Worm (Caenorhabditis elegans) whole organism, L4 larva: ENCODE data around the gene snet-1.

Experiments
- D1046.2 ChIP-seq: fragments of 200-800 bp; sonication (Bioruptor generic); IDR thresholded peaks from 2 replicates; pipeline ENCODE4 v1.3.6; 2022; ENCODE audit warnings: missing genetic modification characterization, missing compliant biosample characterization
- F37D6.2 ChIP-seq: sonication (generic microtip); optimal IDR thresholded peaks from 2 replicates; lab custom pipeline; 2016; ENCODE audit warnings: mild to moderate bottlenecking, missing genetic modification characterization, missing compliant biosample characterization
- F44E2.7 ChIP-seq: fragments of 200-800 bp; sonication (Bioruptor generic); IDR thresholded peaks from 2 replicates; pipeline ENCODE4 v2.1.2; 2022; ENCODE audit warnings: missing genetic modification characterization, missing compliant biosample characterization
- F49E8.2 ChIP-seq: sonication (generic microtip); optimal IDR thresholded peaks from 2 replicates; lab custom pipeline; 2016; ENCODE audit warnings: missing compliant biosample characterization, mild to moderate bottlenecking, missing genetic modification characterization, borderline replicate concordance
- Y48G9A.11 ChIP-seq: fragments of 200-800 bp; sonication (Bioruptor generic); IDR thresholded peaks from 2 replicates; pipeline ENCODE4 v1.3.6; 2022; ENCODE audit warnings: missing genetic modification reagents, missing genetic modification characterization, missing compliant biosample characterization
- Y75B8A.6 ChIP-seq: fragments of 200-800 bp; sonication (Bioruptor generic); IDR thresholded peaks from 2 replicates; pipeline ENCODE4 v1.3.6; 2022; ENCODE audit warnings: missing genetic modification reagents, missing genetic modification characterization, missing compliant biosample characterization
- aly-2 ChIP-seq: sonication (generic microtip); optimal IDR thresholded peaks from 2 replicates; lab custom pipeline; 2018; ENCODE audit warnings: missing biosample characterization, missing genetic modification characterization
- ama-1 ChIP-seq: fragments of 150-350 bp; optimal IDR thresholded peaks from 2 replicates; lab custom pipeline; 2014; ENCODE audit warnings: inconsistent platforms, mixed read lengths
- ceh-20 ChIP-seq: fragments of 200-800 bp; sonication (Bioruptor generic); IDR thresholded peaks from 2 replicates; pipeline ENCODE4 v1.3.6; 2022; ENCODE audit warnings: missing genetic modification reagents, missing genetic modification characterization, missing compliant biosample characterization
- ceh-44 ChIP-seq: fragments of 200-800 bp; sonication (Bioruptor generic); IDR thresholded peaks from 2 replicates; pipeline ENCODE4 v1.3.6; 2022; ENCODE audit warnings: missing genetic modification reagents, missing genetic modification characterization, missing compliant biosample characterization
- ceh-82 ChIP-seq: sonication (generic microtip); optimal IDR thresholded peaks from 2 replicates; lab custom pipeline; 2017; ENCODE audit warnings: missing biosample characterization, missing genetic modification characterization
- ctbp-1 ChIP-seq: fragments of 200-800 bp; sonication (Bioruptor generic); IDR thresholded peaks from 2 replicates; pipeline ENCODE4 v1.3.6; 2022; ENCODE audit warnings: missing genetic modification reagents, missing genetic modification characterization, missing compliant biosample characterization
- daf-12 ChIP-seq: fragments of 150-350 bp; optimal IDR thresholded peaks from 2 replicates; lab custom pipeline; 2014; ENCODE audit warnings: missing biosample characterization, missing genetic modification reagents, missing genetic modification characterization
- daf-16 ChIP-seq, 3 experiments: sonication (generic microtip); optimal IDR thresholded peaks; 2 replicates each; lab custom pipeline; 2016 to 2017; ENCODE audit warnings: missing genetic modification characterization in 3 of 3, missing genetic modification reagents in 3 of 3, mild to moderate bottlenecking in 2 of 3, missing compliant biosample characterization in 2 of 3, missing biosample characterization in 1 of 3, moderate library complexity in 1 of 3
- dmd-6 ChIP-seq: fragments of 200-800 bp; sonication (Bioruptor generic); IDR thresholded peaks from 2 replicates; pipeline ENCODE4 v1.3.6; 2022; ENCODE audit warnings: missing genetic modification reagents, missing genetic modification characterization, missing compliant biosample characterization
- dmd-8 ChIP-seq: fragments of 200-800 bp; sonication (Bioruptor generic); IDR thresholded peaks from 2 replicates; pipeline ENCODE4 v1.3.6; 2022; ENCODE audit warnings: missing genetic modification characterization, missing compliant biosample characterization
- dpl-1 ChIP-seq: fragments of 150-350 bp; optimal IDR thresholded peaks from 2 replicates; lab custom pipeline; 2014; ENCODE audit warnings: missing biosample characterization, missing genetic modification reagents, missing genetic modification characterization
- fos-1 ChIP-seq: fragments of 150-350 bp; optimal IDR thresholded peaks from 2 replicates; lab custom pipeline; 2014; ENCODE audit warnings: missing biosample characterization, missing genetic modification characterization
- hlh-30 ChIP-seq: sonication (generic microtip); optimal IDR thresholded peaks from 2 replicates; lab custom pipeline; 2017; ENCODE audit warnings: antibody characterized with exemption, mild to moderate bottlenecking, missing genetic modification characterization, missing compliant biosample characterization; ENCODE audit not compliant: insufficient read depth
- hmg-1.1 ChIP-seq: fragments of 200-800 bp; sonication (Bioruptor generic); IDR thresholded peaks from 2 replicates; pipeline ENCODE4 v1.3.6; 2022; ENCODE audit warnings: missing genetic modification reagents, missing genetic modification characterization, missing compliant biosample characterization
- jun-1 ChIP-seq: fragments of 150-350 bp; optimal IDR thresholded peaks from 2 replicates; lab custom pipeline; 2014; ENCODE audit warnings: missing biosample characterization, missing genetic modification reagents, missing genetic modification characterization
- lim-7 ChIP-seq: fragments of 200-800 bp; sonication (Bioruptor generic); IDR thresholded peaks from 2 replicates; pipeline ENCODE4 v1.3.6; 2022; ENCODE audit warnings: missing genetic modification characterization, missing compliant biosample characterization
- lin-39 ChIP-seq: fragments of 150-350 bp; optimal IDR thresholded peaks from 2 replicates; lab custom pipeline; 2014; ENCODE audit warnings: missing biosample characterization, missing genetic modification reagents, missing genetic modification characterization
- lir-3 ChIP-seq: sonication (generic microtip); optimal IDR thresholded peaks from 2 replicates; lab custom pipeline; 2016; ENCODE audit warnings: mild to moderate bottlenecking, missing genetic modification characterization, missing compliant biosample characterization
- lsy-2 ChIP-seq, 2 experiments: fragments of 150-350 bp in 1 of 2; sonication (generic microtip) in 1 of 2; optimal IDR thresholded peaks; 2 replicates each; lab custom pipeline; 2014 to 2017; ENCODE audit warnings: missing biosample characterization in 2 of 2, missing genetic modification characterization in 2 of 2
- madf-5 ChIP-seq, 2 experiments: fragments of 200-800 bp; sonication (Bioruptor generic); IDR thresholded peaks; 2 replicates each; pipeline ENCODE4 v1.3.6; 2022; ENCODE audit warnings: missing compliant biosample characterization in 2 of 2, missing genetic modification characterization in 2 of 2
- mdl-1 ChIP-seq, 2 experiments: fragments of 150-350 bp in 1 of 2; sonication (generic microtip) in 1 of 2; optimal IDR thresholded peaks; 2 replicates each; lab custom pipeline; 2014 to 2017; ENCODE audit warnings: missing biosample characterization in 2 of 2, missing genetic modification characterization in 2 of 2
- mep-1 ChIP-seq: fragments of 150-350 bp; sonication (generic microtip); optimal IDR thresholded peaks from 3 replicates; lab custom pipeline; 2014; ENCODE audit warnings: missing biosample characterization, missing genetic modification characterization
- mxl-2 ChIP-seq: fragments of 200-800 bp; sonication (Bioruptor generic); conservative IDR thresholded peaks from 2 replicates; pipeline ENCODE4 v1.3.6; 2022; ENCODE audit warnings: missing genetic modification reagents, missing genetic modification characterization, missing compliant biosample characterization
- nhr-10 ChIP-seq: fragments of 150-350 bp; optimal IDR thresholded peaks from 2 replicates; lab custom pipeline; 2014; ENCODE audit warnings: missing biosample characterization, missing genetic modification characterization
- nhr-237 ChIP-seq: sonication (generic microtip); optimal IDR thresholded peaks from 2 replicates; lab custom pipeline; 2017; ENCODE audit warnings: missing biosample characterization, missing genetic modification characterization
- nhr-42 ChIP-seq: fragments of 200-800 bp; sonication (Bioruptor generic); IDR thresholded peaks from 2 replicates; pipeline ENCODE4 v1.3.6; 2022; ENCODE audit warnings: missing genetic modification characterization, missing compliant biosample characterization
- nhr-48 ChIP-seq: sonication (generic microtip); optimal IDR thresholded peaks from 2 replicates; lab custom pipeline; 2016; ENCODE audit warnings: mild to moderate bottlenecking, missing genetic modification characterization, missing compliant biosample characterization
- nhr-6 ChIP-seq: fragments of 150-350 bp; optimal IDR thresholded peaks from 2 replicates; lab custom pipeline; 2014; ENCODE audit warnings: missing biosample characterization, missing genetic modification characterization
- nhr-77 ChIP-seq: fragments of 150-350 bp; optimal IDR thresholded peaks from 2 replicates; lab custom pipeline; 2014; ENCODE audit warnings: missing biosample characterization, missing genetic modification characterization
- pha-4 ChIP-seq, 2 experiments: fragments of 150-350 bp in 1 of 2; fragments of 200-800 bp in 1 of 2; sonication (Bioruptor generic) in 1 of 2; IDR thresholded peaks in 1 of 2; optimal IDR thresholded peaks in 1 of 2; 2 replicates each; pipeline versions ENCODE4 v1.3.6 to Lab custom; 2014 to 2022; ENCODE audit warnings: missing genetic modification characterization in 2 of 2, missing genetic modification reagents in 2 of 2, missing biosample characterization in 1 of 2, missing compliant biosample characterization in 1 of 2
- php-3 ChIP-seq: fragments of 200-800 bp; sonication (Bioruptor generic); IDR thresholded peaks from 2 replicates; pipeline ENCODE4 v1.3.6; 2022; ENCODE audit warnings: missing genetic modification reagents, missing genetic modification characterization, missing compliant biosample characterization
- pqm-1 ChIP-seq: sonication (generic microtip); optimal IDR thresholded peaks from 2 replicates; lab custom pipeline; 2017; ENCODE audit warnings: missing biosample characterization, missing genetic modification characterization
- rbr-2 ChIP-seq: sonication (generic microtip); optimal IDR thresholded peaks from 2 replicates; lab custom pipeline; 2016; ENCODE audit warnings: missing genotype, missing genetic modification characterization, missing compliant biosample characterization
- sdz-12 ChIP-seq: fragments of 200-800 bp; sonication (Bioruptor generic); optimal IDR thresholded peaks from 2 replicates; lab custom pipeline; 2018; ENCODE audit warnings: mild to moderate bottlenecking, missing genetic modification characterization, missing compliant biosample characterization
- set-16 ChIP-seq: fragments of 200-800 bp; sonication (Bioruptor generic); IDR thresholded peaks from 2 replicates; pipeline ENCODE4 v1.3.6; 2022; ENCODE audit warnings: missing genetic modification reagents, missing genetic modification characterization, missing compliant biosample characterization
- snpc-1.2 ChIP-seq: fragments of 200-800 bp; sonication (Bioruptor generic); IDR thresholded peaks from 2 replicates; pipeline ENCODE4 v1.3.6; 2022; ENCODE audit warnings: missing genetic modification reagents, missing genetic modification characterization, missing compliant biosample characterization
- spr-3 ChIP-seq: fragments of 200-800 bp; sonication (Bioruptor generic); optimal IDR thresholded peaks from 2 replicates; lab custom pipeline; 2018; ENCODE audit warnings: mild to moderate bottlenecking, missing genetic modification characterization, missing compliant biosample characterization
- tag-97 ChIP-seq: fragments of 200-800 bp; sonication (Bioruptor generic); IDR thresholded peaks from 2 replicates; pipeline ENCODE4 v1.3.6; 2022; ENCODE audit warnings: missing genetic modification characterization, missing compliant biosample characterization
- tra-1 ChIP-seq: fragments of 200-800 bp; sonication (Bioruptor generic); IDR thresholded peaks from 2 replicates; pipeline ENCODE4 v1.3.6; 2022; ENCODE audit warnings: missing genetic modification reagents, missing genetic modification characterization, missing compliant biosample characterization
- unc-130 ChIP-seq: sonication (generic microtip); optimal IDR thresholded peaks from 2 replicates; lab custom pipeline; 2016; ENCODE audit warnings: missing genetic modification reagents, missing genetic modification characterization, missing compliant biosample characterization
- unc-62 ChIP-seq, 3 experiments: fragments of 150-350 bp in 1 of 3; sonication (generic microtip); optimal IDR thresholded peaks in 2 of 3; peaks in 1 of 3; 1 replicate in 1 of 3; 2 replicates in 2 of 3; lab custom pipeline; 2014 to 2017; ENCODE audit warnings: missing biosample characterization in 3 of 3, missing genetic modification characterization in 3 of 3, missing genetic modification reagents in 3 of 3, missing genotype in 1 of 3
- zag-1 ChIP-seq: fragments of 150-350 bp; optimal IDR thresholded peaks from 2 replicates; lab custom pipeline; 2014; ENCODE audit warnings: missing biosample characterization, missing genetic modification characterization
- zfp-2 ChIP-seq: sonication (generic microtip); optimal IDR thresholded peaks from 2 replicates; lab custom pipeline; 2016; ENCODE audit warnings: mild to moderate bottlenecking, missing genetic modification characterization, missing compliant biosample characterization
- zip-2 ChIP-seq: fragments of 150-350 bp; optimal IDR thresholded peaks from 2 replicates; lab custom pipeline; 2014; ENCODE audit warnings: missing biosample characterization, missing genetic modification characterization

snet-1 gene

DNA sequence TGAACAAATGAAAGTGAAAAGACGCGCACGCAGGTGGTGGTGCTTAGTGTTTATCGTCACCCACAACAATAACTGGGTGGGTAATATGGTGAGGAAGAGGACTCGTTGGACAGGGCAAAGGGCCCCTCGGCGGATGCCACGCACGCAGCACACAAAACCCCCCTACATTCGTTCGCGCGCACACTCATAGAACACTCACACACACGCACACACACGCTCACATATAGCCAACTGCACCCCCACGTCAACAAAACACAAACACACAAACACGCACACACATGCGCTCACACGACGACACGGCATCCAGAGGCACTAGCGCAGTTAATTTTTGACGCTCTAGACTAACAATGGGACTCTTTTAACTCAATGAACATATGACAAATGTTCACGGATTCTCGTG, 25.4 kb upstream of the snet-1 start (continued):
- no peak for TF ChIP-seq unc-62 (GFP tag; optimal IDR thresholded peaks at IDR 0.05 in 1 of 2; lab: Kevin White, UChicago)
- TF ChIP-seq unc-62 (tag; optimal IDR thresholded peaks at IDR 0.05; lab: Kevin White, UChicago) = no peak
- no peak for TF ChIP-seq F44E2.7 (GFP tag; lab: Robert Waterston, UW)
- TF ChIP-seq daf-12 = no peak
- TF ChIP-seq mxl-2 (GFP tag; lab: Robert Waterston, UW) = no peak
- no peak for TF ChIP-seq ceh-82 (tag; lab: Kevin White, UChicago)
- no peak for TF ChIP-seq F49E8.2 (tag; lab: Kevin White, UChicago)
- no peak for TF ChIP-seq pha-4 (GFP tag; IDR thresholded peaks at IDR 0.05; lab: Robert Waterston, UW)
- no peak for TF ChIP-seq pha-4 (tag; optimal IDR thresholded peaks at IDR 0.05; lab: Kevin White, UChicago)
- peak in 1 of 2 experiments; percentile 83 for TF ChIP-seq mdl-1 (tag; optimal IDR thresholded peaks at IDR 0.05; lab: Kevin White, UChicago)
- no peak for TF ChIP-seq tag-97 (GFP tag; lab: Robert Waterston, UW)
- TF ChIP-seq ceh-20 (GFP tag; lab: Robert Waterston, UW) = 0 out of 2 replicates have a peak, but pooled peaks have one; percentile 33
- TF ChIP-seq mep-1 = peak; percentile 81
- TF ChIP-seq lir-3 (tag; lab: Kevin White, UChicago) = no peak
- TF ChIP-seq daf-16 (GFP tag; optimal IDR thresholded peaks at IDR 0.05; lab: Kevin White, UChicago) = peak in 1 of 2 experiments; percentile 69
- no peak for TF ChIP-seq daf-16 (tag; optimal IDR thresholded peaks at IDR 0.05; lab: Kevin White, UChicago)
- no peak for TF ChIP-seq snpc-1.2 (GFP tag; lab: Robert Waterston, UW)
- no peak for TF ChIP-seq zfp-2 (tag; lab: Kevin White, UChicago)
- peak; percentile 79 for TF ChIP-seq rbr-2 (tag; lab: Kevin White, UChicago)
- peak; percentile 77 for TF ChIP-seq ctbp-1 (GFP tag; lab: Robert Waterston, UW)
- no peak for TF ChIP-seq nhr-48 (tag; lab: Kevin White, UChicago)
- no peak for TF ChIP-seq unc-130 (GFP tag; lab: Kevin White, UChicago)
- no peak for TF ChIP-seq tra-1 (GFP tag; lab: Robert Waterston, UW)
- no peak for TF ChIP-seq Y75B8A.6 (GFP tag; lab: Robert Waterston, UW)
- TF ChIP-seq spr-3 (GFP tag; lab: Kevin White, UChicago) = no peak
- TF ChIP-seq lin-39 (tag; lab: Kevin White, UChicago) = no peak
- TF ChIP-seq ama-1 (lab: Kevin White, UChicago) = no peak
- no peak for TF ChIP-seq pqm-1
- TF ChIP-seq hmg-1.1 (GFP tag; lab: Robert Waterston, UW) = peak; percentile 83
- no peak for TF ChIP-seq nhr-77 (tag; lab: Kevin White, UChicago)
- TF ChIP-seq F37D6.2 (tag; lab: Kevin White, UChicago) = peak; percentile 54
- no peak for TF ChIP-seq dpl-1 (GFP tag; lab: Kevin White, UChicago)
- no peak for TF ChIP-seq nhr-10 (tag; lab: Kevin White, UChicago)
- TF ChIP-seq zag-1 (tag; lab: Kevin White, UChicago) = no peak
- no peak for TF ChIP-seq fos-1
- no peak for TF ChIP-seq php-3 (GFP tag; lab: Robert Waterston, UW)
- peak; percentile 58 for TF ChIP-seq dmd-6 (GFP tag; lab: Robert Waterston, UW)
- TF ChIP-seq nhr-6 (tag; lab: Kevin White, UChicago) = no peak
- 0 out of 2 replicates have a peak, but pooled peaks have one; percentile 50 for TF ChIP-seq dmd-8
- no peak for TF ChIP-seq nhr-42 (GFP tag; lab: Robert Waterston, UW)
- no peak for TF ChIP-seq nhr-237 (tag; lab: Kevin White, UChicago)
- TF ChIP-seq lim-7 = 0 out of 2 replicates have a peak, but pooled peaks have one; percentile 7
- no peak for TF ChIP-seq sdz-12 (GFP tag; lab: Kevin White, UChicago)
- peak; percentile 48; the same call in 1 of the 2 replicates for TF ChIP-seq set-16 (GFP tag; lab: Robert Waterston, UW)
- TF ChIP-seq lsy-2 (tag; optimal IDR thresholded peaks at IDR 0.05; lab: Kevin White, UChicago) = peak; percentile 49 to 58
- no peak for TF ChIP-seq madf-5 (GFP tag; IDR thresholded peaks at IDR 0.05; lab: Robert Waterston, UW)
- no peak for TF ChIP-seq jun-1
- no peak for TF ChIP-seq ceh-44 (GFP tag; lab: Robert Waterston, UW)
- no peak for TF ChIP-seq Y48G9A.11 (GFP tag; lab: Robert Waterston, UW)
- TF ChIP-seq aly-2 (tag; lab: Kevin White, UChicago) = no peak
- TF ChIP-seq D1046.2 = no peak
- peak; percentile 78 for TF ChIP-seq hlh-30 (tag; lab: Kevin White, UChicago)
- TF ChIP-seq zip-2 (tag; lab: Kevin White, UChicago) = no peak
